Fruit fly (Drosophila melanogaster) whole organism, embryonic: Measurements from ENCODE around the gene ab.
A peak's percentile ranks its signal among the peaks of the same experiment; 100 is the strongest.

Experiments
- HmgZ ChIP-seq: fragments of 200-800 bp; sonication (Bioruptor generic); optimal IDR thresholded peaks from 2 replicates; lab custom pipeline; 2018; ENCODE audit warnings: missing biosample characterization, mild to moderate bottlenecking, missing genetic modification characterization
- Nf-YB ChIP-seq: fragments of 200-800 bp; sonication (Bioruptor generic); optimal IDR thresholded peaks from 3 replicates; lab custom pipeline; 2019; ENCODE audit warnings: missing biosample characterization, mild to moderate bottlenecking, missing genetic modification characterization, moderate library complexity
- ab ChIP-seq: fragments of 200-800 bp; sonication (Bioruptor generic); optimal IDR thresholded peaks from 2 replicates; lab custom pipeline; 2016; ENCODE audit warnings: missing biosample characterization, missing genetic modification characterization

- TF ChIP-seq HmgZ (tag; lab: Kevin White, UChicago) = no peak
- TF ChIP-seq ab (GFP tag; lab: Kevin White, UChicago) = peak; percentile 3
- peak; percentile 77 for TF ChIP-seq Nf-YB (GFP tag; lab: Kevin White, UChicago)
Measured at dm6 chr2L:11206604-11207238, 3.8 kb upstream of the ab start.
